Fruit fly (Drosophila melanogaster) S2 (cell line): ENCODE measurements around the gene CG12194.

Experiments used
- CG8478 ChIP-seq: fragments of >200 bp; optimal IDR thresholded peaks from 2 replicates; lab custom pipeline; 2018
- CTCF ChIP-seq, 2 experiments: fragments of >200 bp; optimal IDR thresholded peaks; 2 replicates each; lab custom pipeline; 2018

dm6 chr2L:4793780-4794523 is 44.2 kb upstream of the CG12194 start, which contains the start of gene fipi:
- TF ChIP-seq CG8478 (no peak), CTCF (optimal IDR thresholded peaks at IDR 0.05; lab: Kevin White, UChicago) (no peak)
